Worm (Caenorhabditis elegans): ENCODE data around the gene R12B2.3.

- peak; percentile 58 for TF ChIP-seq snpc-4 (tag; optimal IDR thresholded peaks at IDR 0.05)
- peak; percentile 87 for TF ChIP-seq lin-39 (tag; optimal IDR thresholded peaks at IDR 0.05)
- no peak for TF ChIP-seq ZK546.5 (tag; optimal IDR thresholded peaks at IDR 0.05)
These were observed 20.0 kb upstream of the R12B2.3 start, which contains the start of gene Y37B11A.3 for ce11 chrIII:5785273-5785929.

Data from whole organism, L3 larva.